Worm (Caenorhabditis elegans) whole organism, L3 larva: ENCODE measurements around the gene ceh-86.

ENCODE experiments used
- ZK546.5 ChIP-seq: sonication (generic microtip); optimal IDR thresholded peaks from 2 replicates; lab custom pipeline; 2017; ENCODE audit warnings: missing biosample characterization, missing genetic modification characterization
- ama-1 ChIP-seq: fragments of 150-350 bp; optimal IDR thresholded peaks from 2 replicates; lab custom pipeline; 2018
- ceh-16 ChIP-seq: sonication (generic microtip); optimal IDR thresholded peaks from 2 replicates; lab custom pipeline; 2017; ENCODE audit warnings: missing biosample characterization, missing genetic modification characterization
- ceh-28 ChIP-seq: fragments of 150-350 bp; optimal IDR thresholded peaks from 2 replicates; lab custom pipeline; 2014; ENCODE audit warnings: missing biosample characterization, missing genetic modification reagents, missing genetic modification characterization
- ceh-82 ChIP-seq: fragments of 150-350 bp; optimal IDR thresholded peaks from 2 replicates; lab custom pipeline; 2014; ENCODE audit warnings: missing biosample characterization, missing genetic modification characterization
- ceh-9 ChIP-seq: sonication (generic microtip); optimal IDR thresholded peaks from 2 replicates; lab custom pipeline; 2018; ENCODE audit warnings: missing biosample characterization, missing genetic modification characterization
- daf-12 ChIP-seq: fragments of 150-350 bp; optimal IDR thresholded peaks from 2 replicates; lab custom pipeline; 2014; ENCODE audit warnings: missing biosample characterization, missing genetic modification reagents, missing genetic modification characterization
- egl-27 ChIP-seq: sonication (generic microtip); optimal IDR thresholded peaks from 4 replicates; lab custom pipeline; 2017; ENCODE audit warnings: missing biosample characterization, missing genetic modification reagents, missing genetic modification characterization
- egl-5 ChIP-seq: fragments of 150-350 bp; optimal IDR thresholded peaks from 2 replicates; lab custom pipeline; 2017; ENCODE audit warnings: missing biosample characterization, missing genetic modification reagents, missing genetic modification characterization, inconsistent platforms
- elt-2 ChIP-seq: sonication (generic microtip); optimal IDR thresholded peaks from 2 replicates; lab custom pipeline; 2016; ENCODE audit warnings: missing genetic modification reagents, mild to moderate bottlenecking, missing genetic modification characterization, missing compliant biosample characterization
- elt-3 ChIP-seq, 3 experiments: fragments of 150-350 bp in 1 of 3; sonication (generic microtip) in 2 of 3; optimal IDR thresholded peaks; 2 replicates in 2 of 3; 4 replicates in 1 of 3; lab custom pipeline; 2014 to 2017; ENCODE audit warnings: missing biosample characterization in 3 of 3, missing genetic modification characterization in 3 of 3
- eor-1 ChIP-seq, 2 experiments: fragments of 150-350 bp; optimal IDR thresholded peaks; 2 replicates each; lab custom pipeline; 2014 to 2018; ENCODE audit warnings: missing biosample characterization in 2 of 2, missing genetic modification characterization in 2 of 2
- fkh-10 ChIP-seq: sonication (generic microtip); optimal IDR thresholded peaks from 2 replicates; lab custom pipeline; 2017; ENCODE audit warnings: missing biosample characterization, missing genetic modification reagents, missing genetic modification characterization
- fkh-2 ChIP-seq: fragments of 150-350 bp; optimal IDR thresholded peaks from 2 replicates; lab custom pipeline; 2014; ENCODE audit warnings: missing biosample characterization, missing genetic modification reagents, missing genetic modification characterization
- hmg-11 ChIP-seq: sonication (generic microtip); optimal IDR thresholded peaks from 2 replicates; lab custom pipeline; 2016; ENCODE audit warnings: missing genetic modification characterization, missing compliant biosample characterization
- lsy-12 ChIP-seq: sonication (generic microtip); optimal IDR thresholded peaks from 2 replicates; lab custom pipeline; 2016; ENCODE audit warnings: mild to moderate bottlenecking, missing genetic modification characterization, missing compliant biosample characterization
- mdl-1 ChIP-seq: fragments of 150-350 bp; optimal IDR thresholded peaks from 2 replicates; lab custom pipeline; 2014; ENCODE audit warnings: missing biosample characterization, missing genetic modification characterization
- mml-1 ChIP-seq: fragments of 150-350 bp; sonication (generic microtip); optimal IDR thresholded peaks from 3 replicates; lab custom pipeline; 2014; ENCODE audit warnings: missing biosample characterization, missing genetic modification characterization
- nfya-1 ChIP-seq: sonication (generic microtip); optimal IDR thresholded peaks from 2 replicates; lab custom pipeline; 2017; ENCODE audit warnings: missing genetic modification characterization, mild to moderate bottlenecking, missing compliant biosample characterization, antibody characterized with exemption, moderate library complexity; ENCODE audit not compliant: insufficient read depth
- nhr-11 ChIP-seq: fragments of 150-350 bp; optimal IDR thresholded peaks from 2 replicates; lab custom pipeline; 2014; ENCODE audit warnings: missing biosample characterization, missing genetic modification characterization
- nhr-12 ChIP-seq: fragments of 150-350 bp; optimal IDR thresholded peaks from 2 replicates; lab custom pipeline; 2014; ENCODE audit warnings: missing biosample characterization, missing genetic modification characterization
- nhr-25 ChIP-seq: sonication (generic microtip); optimal IDR thresholded peaks from 2 replicates; lab custom pipeline; 2017; ENCODE audit warnings: missing biosample characterization, missing genetic modification characterization
- nhr-43 ChIP-seq: sonication (generic microtip); optimal IDR thresholded peaks from 2 replicates; lab custom pipeline; 2016; ENCODE audit warnings: mild to moderate bottlenecking, missing genetic modification characterization, missing compliant biosample characterization; ENCODE audit not compliant: poor library complexity, severe bottlenecking
- nhr-67 ChIP-seq: fragments of 150-350 bp; optimal IDR thresholded peaks from 2 replicates; lab custom pipeline; 2014; ENCODE audit warnings: missing biosample characterization, missing genetic modification characterization
- nhr-76 ChIP-seq: fragments of 150-350 bp; sonication (generic microtip); optimal IDR thresholded peaks from 5 replicates; lab custom pipeline; 2014; ENCODE audit warnings: missing biosample characterization, missing genetic modification characterization
- nhr-77 ChIP-seq: fragments of 150-350 bp; optimal IDR thresholded peaks from 2 replicates; lab custom pipeline; 2014; ENCODE audit warnings: missing biosample characterization, missing genetic modification characterization
- pha-4 ChIP-seq: fragments of 150-350 bp; optimal IDR thresholded peaks from 2 replicates; lab custom pipeline; 2014; ENCODE audit warnings: missing biosample characterization, missing genetic modification reagents, missing genetic modification characterization
- pqm-1 ChIP-seq: fragments of 150-350 bp; optimal IDR thresholded peaks from 2 replicates; lab custom pipeline; 2017; ENCODE audit warnings: missing biosample characterization, missing genetic modification characterization, inconsistent platforms
- sea-2 ChIP-seq: fragments of 150-350 bp; sonication (generic microtip); optimal IDR thresholded peaks from 4 replicates; lab custom pipeline; 2014; ENCODE audit warnings: missing biosample characterization, missing genetic modification reagents, missing genetic modification characterization
- skn-1 ChIP-seq: fragments of 150-350 bp; optimal IDR thresholded peaks from 2 replicates; lab custom pipeline; 2014; ENCODE audit warnings: missing biosample characterization, missing genetic modification characterization
- snpc-4 ChIP-seq: fragments of 150-350 bp; optimal IDR thresholded peaks from 2 replicates; lab custom pipeline; 2014; ENCODE audit warnings: missing biosample characterization, missing genetic modification characterization
- tbx-2 ChIP-seq: sonication (generic microtip); optimal IDR thresholded peaks from 2 replicates; lab custom pipeline; 2016; ENCODE audit warnings: mild to moderate bottlenecking, missing genetic modification characterization, missing compliant biosample characterization
- unc-39 ChIP-seq: sonication (generic microtip); optimal IDR thresholded peaks from 4 replicates; lab custom pipeline; 2017; ENCODE audit warnings: missing biosample characterization, missing genetic modification characterization
- unc-62 ChIP-seq: fragments of 150-350 bp; sonication (generic microtip); optimal IDR thresholded peaks from 4 replicates; lab custom pipeline; 2014; ENCODE audit warnings: missing biosample characterization, missing genetic modification reagents, missing genetic modification characterization
- zag-1 ChIP-seq: fragments of 150-350 bp; optimal IDR thresholded peaks from 2 replicates; lab custom pipeline; 2014; ENCODE audit warnings: missing biosample characterization, missing genetic modification characterization
- ztf-4 ChIP-seq: fragments of 150-350 bp; optimal IDR thresholded peaks from 2 replicates; lab custom pipeline; 2014; ENCODE audit warnings: missing biosample characterization, missing genetic modification characterization

The ceh-86 gene

DNA sequence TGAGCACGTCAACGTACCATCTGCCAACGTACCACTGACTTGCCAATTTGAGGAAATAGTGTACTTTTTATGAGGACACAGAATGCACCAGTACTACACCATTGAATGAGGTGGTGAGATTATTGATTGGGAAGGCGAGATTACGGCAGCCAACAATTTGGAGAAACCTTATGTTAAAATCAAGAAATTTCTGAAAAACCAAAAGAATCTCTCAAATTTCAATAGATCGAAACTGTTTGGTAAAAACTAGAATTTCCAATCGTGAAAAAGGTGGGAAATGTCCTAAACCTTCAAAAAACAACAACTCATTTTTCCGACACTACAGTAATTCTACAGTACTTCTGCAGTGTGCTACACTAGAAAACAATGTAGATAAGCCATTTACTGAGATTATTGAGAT lies at the start of gene ceh-86:
Gene ceh-86, minus strand, starts transcription at position 101 of the 400 bp plus-strand sequence.
- TF ChIP-seq ceh-9 (tag; lab: Kevin White, UChicago) (no peak), eor-1 (tag; optimal IDR thresholded peaks at IDR 0.05; lab: Kevin White, UChicago) (no peak), ZK546.5 (tag; lab: Kevin White, UChicago) (no peak), nhr-76 (tag; lab: Kevin White, UChicago) (no peak), nhr-25 (no peak), snpc-4 (no peak), ztf-4 (no peak), nhr-77 (no peak), tbx-2 (tag; lab: Kevin White, UChicago) (no peak), ama-1 (lab: Kevin White, UChicago) (no peak), zag-1 (tag; lab: Kevin White, UChicago) (no peak), skn-1 (tag; lab: Kevin White, UChicago) (no peak), mdl-1 (no peak)

- no peak for TF ChIP-seq tbx-2 (tag; lab: Kevin White, UChicago)
- TF ChIP-seq nhr-67 (tag; lab: Kevin White, UChicago) = no peak
- no peak for TF ChIP-seq nhr-76 (tag; lab: Kevin White, UChicago)
- TF ChIP-seq eor-1 (tag; optimal IDR thresholded peaks at IDR 0.05; lab: Kevin White, UChicago) = no peak
- TF ChIP-seq unc-62 = no peak
- TF ChIP-seq zag-1 (tag; lab: Kevin White, UChicago) = no peak
These were observed 49.7 kb upstream of the ceh-86 start, which contains the start of gene F53G2.2 for ce11 chrII:2481621-2482020. TSS of gene F53G2.2 (plus strand) at chrII:2481921.

ce11 chrII:2480099-2480498 lies 48.2 kb upstream of the ceh-86 start, which contains the start of gene F53G2.3:
TSS of gene F53G2.3 (plus strand) at chrII:2480399.
- TF ChIP-seq skn-1 (tag; lab: Kevin White, UChicago) = no peak
- no peak for TF ChIP-seq sea-2
- no peak for TF ChIP-seq pha-4 (tag; lab: Kevin White, UChicago)
- no peak for TF ChIP-seq ztf-4
- TF ChIP-seq fkh-2 (tag; lab: Kevin White, UChicago) = no peak
- TF ChIP-seq pqm-1 (tag; lab: Kevin White, UChicago) = no peak
- TF ChIP-seq ceh-16 (tag; lab: Kevin White, UChicago) = no peak
- TF ChIP-seq egl-5 (tag; lab: Kevin White, UChicago) = no peak
- no peak for TF ChIP-seq ceh-82 (tag; lab: Kevin White, UChicago)
- no peak for TF ChIP-seq mdl-1
- no peak for TF ChIP-seq nhr-76 (tag; lab: Kevin White, UChicago)
- no peak for TF ChIP-seq daf-12
- TF ChIP-seq unc-39 (tag; lab: Kevin White, UChicago) = no peak
- no peak for TF ChIP-seq tbx-2 (tag; lab: Kevin White, UChicago)
- no peak for TF ChIP-seq ceh-9 (tag; lab: Kevin White, UChicago)
- no peak for TF ChIP-seq nhr-43
- TF ChIP-seq elt-3 (tag; optimal IDR thresholded peaks at IDR 0.05; lab: Kevin White, UChicago) = no peak
- no peak for TF ChIP-seq lsy-12 (tag; lab: Kevin White, UChicago)
- TF ChIP-seq mml-1 (tag; lab: Kevin White, UChicago) = no peak
- TF ChIP-seq nhr-12 (tag; lab: Kevin White, UChicago) = no peak

ce11 chrII:2479047-2479446 lies 47.2 kb upstream of the ceh-86 start, which contains the start of gene F53G2.12:
TSS of gene F53G2.12 (minus strand) at chrII:2479090.
- TF ChIP-seq ZK546.5 (tag; lab: Kevin White, UChicago) = no peak
- TF ChIP-seq unc-39 (tag; lab: Kevin White, UChicago) = no peak
- no peak for TF ChIP-seq ceh-9 (tag; lab: Kevin White, UChicago)
- peak; percentile 2 for TF ChIP-seq elt-2
- no peak for TF ChIP-seq elt-3 (tag; optimal IDR thresholded peaks at IDR 0.05; lab: Kevin White, UChicago)
- no peak for TF ChIP-seq mdl-1
- no peak for TF ChIP-seq ceh-28 (tag; lab: Kevin White, UChicago)
- TF ChIP-seq, all 47 proteins: peak for 1

DNA sequence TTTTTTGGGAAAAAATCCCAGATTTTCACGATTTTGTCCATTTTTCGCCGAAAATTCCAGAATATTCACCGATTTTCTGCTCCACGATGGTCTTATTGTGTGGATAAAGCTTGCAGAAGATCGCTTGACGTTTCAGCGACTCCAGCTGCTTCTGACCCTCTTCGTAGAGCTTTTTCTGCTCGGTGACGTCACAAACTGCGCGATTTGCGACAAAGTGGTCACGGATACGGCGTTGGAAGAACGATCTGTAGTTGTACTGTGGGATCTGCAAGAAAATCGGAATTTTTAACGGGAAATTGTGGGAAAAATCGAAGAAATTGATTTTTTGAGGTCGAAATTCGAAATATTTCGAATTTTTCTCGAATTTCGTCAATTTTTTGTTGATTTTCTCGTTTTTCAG lies 46.7 kb upstream of the ceh-86 start, which contains the start of gene mnat-1:
Gene mnat-1, minus strand, starts transcription at position 101 of the 400 bp plus-strand sequence.
- TF ChIP-seq snpc-4 (no peak), ama-1 (lab: Kevin White, UChicago) (no peak), nhr-43 (no peak), tbx-2 (tag; lab: Kevin White, UChicago) (no peak), unc-39 (tag; lab: Kevin White, UChicago) (no peak), nhr-77 (no peak), sea-2 (no peak), eor-1 (tag; optimal IDR thresholded peaks at IDR 0.05; lab: Kevin White, UChicago) (no peak), ztf-4 (no peak), fkh-10 (GFP tag; lab: Kevin White, UChicago) (no peak), egl-27 (tag; lab: Kevin White, UChicago) (no peak), nhr-11 (tag; lab: Kevin White, UChicago) (no peak), hmg-11 (tag; lab: Kevin White, UChicago) (no peak), skn-1 (tag; lab: Kevin White, UChicago) (no peak), elt-3 (tag; optimal IDR thresholded peaks at IDR 0.05; lab: Kevin White, UChicago) (no peak), nfya-1 (tag; lab: Kevin White, UChicago) (no peak), ceh-82 (tag; lab: Kevin White, UChicago) (no peak), pha-4 (tag; lab: Kevin White, UChicago) (no peak)
- TF ChIP-seq, all 47 proteins: peak for 0
